Fruit fly (Drosophila melanogaster): ENCODE results near the gene can.

The can gene

dm6 chr3L:10230542-10230941 is 36.4 kb downstream of the can start:
- TF ChIP-seq lz (GFP tag; optimal IDR thresholded peaks at IDR 0.05), result no peak
- TF ChIP-seq Sox14 (GFP tag; optimal IDR thresholded peaks at IDR 0.05), result no peak
- no peak for TF ChIP-seq CG6276 (GFP tag; optimal IDR thresholded peaks at IDR 0.05)
- TF ChIP-seq Ets21C (GFP tag; optimal IDR thresholded peaks at IDR 0.05), result no peak
- 0 out of 2 replicates have a peak, but pooled peaks have one; percentile 24 for TF ChIP-seq Gug (GFP tag; IDR thresholded peaks at IDR 0.05)
- TF ChIP-seq dsx (GFP tag; optimal IDR thresholded peaks at IDR 0.05; ENCODE audit: poor library complexity, severe bottlenecking), result no peak
- TF ChIP-seq eg (GFP tag; IDR thresholded peaks at IDR 0.05), result no peak
- TF ChIP-seq CG4318 (GFP tag; optimal IDR thresholded peaks at IDR 0.05), result peak; percentile 4
- no peak for TF ChIP-seq acj6 (GFP tag; optimal IDR thresholded peaks at IDR 0.05)
- no peak for TF ChIP-seq salr (GFP tag; optimal IDR thresholded peaks at IDR 0.05)
- TF ChIP-seq Eip78C (GFP tag), result no peak
- no peak for TF ChIP-seq CG11902 (GFP tag; optimal IDR thresholded peaks at IDR 0.05)
- no peak for TF ChIP-seq CG8632 (GFP tag; optimal IDR thresholded peaks at IDR 0.05)
- TF ChIP-seq CG16779 (tag; optimal IDR thresholded peaks at IDR 0.05), result no peak
- no peak for TF ChIP-seq CG6792 (GFP tag; optimal IDR thresholded peaks at IDR 0.05)
- TF ChIP-seq Ets96B (tag; optimal IDR thresholded peaks at IDR 0.05), result no peak
- TF ChIP-seq CG6854 (GFP tag; optimal IDR thresholded peaks at IDR 0.05), result no peak
- no peak for TF ChIP-seq CG10631 (GFP tag; optimal IDR thresholded peaks at IDR 0.05)
- peak; percentile 43 for TF ChIP-seq CG15336 (GFP tag; IDR thresholded peaks at IDR 0.05)
- no peak for TF ChIP-seq fd85E (GFP tag; optimal IDR thresholded peaks at IDR 0.05)
- peak; percentile 49 for TF ChIP-seq CG32006 (GFP tag; optimal IDR thresholded peaks at IDR 0.05)
- peak; percentile 15 for TF ChIP-seq pdm3 (GFP tag; optimal IDR thresholded peaks at IDR 0.05)
- TF ChIP-seq CG34406 (GFP tag; optimal IDR thresholded peaks at IDR 0.05), result no peak
- no peak for TF ChIP-seq CG11762 (GFP tag; optimal IDR thresholded peaks at IDR 0.05; ENCODE audit: insufficient read depth)
- no peak for TF ChIP-seq fkh (GFP tag; optimal IDR thresholded peaks at IDR 0.05)
- peak; percentile 11 for TF ChIP-seq Hr4 (GFP tag; optimal IDR thresholded peaks at IDR 0.05)
- no peak for TF ChIP-seq Hr39 (GFP tag; optimal IDR thresholded peaks at IDR 0.05)
- no peak for TF ChIP-seq Sox15 (GFP tag; optimal IDR thresholded peaks at IDR 0.05)
- no peak for TF ChIP-seq CG1621 (tag; optimal IDR thresholded peaks at IDR 0.05)
- TF ChIP-seq CG6808 (GFP tag; optimal IDR thresholded peaks at IDR 0.05), result no peak
- no peak for TF ChIP-seq spab (GFP tag; optimal IDR thresholded peaks at IDR 0.05)
- TF ChIP-seq CG8319 (GFP tag; optimal IDR thresholded peaks at IDR 0.05), result no peak
- TF ChIP-seq CG8119 (GFP tag; IDR thresholded peaks at IDR 0.05), result no peak
- no peak for TF ChIP-seq CG3032 (tag; optimal IDR thresholded peaks at IDR 0.05)
- TF ChIP-seq svp (GFP tag), result no peak
- no peak for TF ChIP-seq CG10669 (GFP tag; optimal IDR thresholded peaks at IDR 0.05)
- no peak for TF ChIP-seq CG31627 (GFP tag; optimal IDR thresholded peaks at IDR 0.05)
- TF ChIP-seq Eip93F (GFP tag; optimal IDR thresholded peaks at IDR 0.05), result no peak
- no peak for TF ChIP-seq Met (GFP tag; optimal IDR thresholded peaks at IDR 0.05)
- no peak for TF ChIP-seq vri (GFP tag; optimal IDR thresholded peaks at IDR 0.05)
- no peak for TF ChIP-seq esn (GFP tag; optimal IDR thresholded peaks at IDR 0.05)
- TF ChIP-seq ss (GFP tag; optimal IDR thresholded peaks at IDR 0.05), result no peak
- TF ChIP-seq CG3919 (GFP tag; optimal IDR thresholded peaks at IDR 0.05), result no peak
- no peak for TF ChIP-seq fd59A (GFP tag; optimal IDR thresholded peaks at IDR 0.05)
- TF ChIP-seq cyc (GFP tag; optimal IDR thresholded peaks at IDR 0.05), result no peak
- TF ChIP-seq CG9139 (GFP tag; optimal IDR thresholded peaks at IDR 0.05), result no peak
- TF ChIP-seq Eip75B (GFP tag; optimal IDR thresholded peaks at IDR 0.05), result no peak
- peak; percentile 32; the same call in 1 of the 2 replicates for TF ChIP-seq CG11294 (GFP tag; IDR thresholded peaks at IDR 0.05)
- no peak for TF ChIP-seq net (GFP tag; optimal IDR thresholded peaks at IDR 0.05)
- TF ChIP-seq Hr38 (GFP tag; optimal IDR thresholded peaks at IDR 0.05), result no peak
- peak; percentile 36; the same call in 2 of the 3 replicates for TF ChIP-seq CG6163 (GFP tag; IDR thresholded peaks at IDR 0.05)
- no peak for TF ChIP-seq topi (GFP tag; optimal IDR thresholded peaks at IDR 0.05)

Data from whole organism, prepupa.